Worm (Caenorhabditis elegans): ENCODE results near the gene F47D12.3.

The F47D12.3 gene

ce11 chrIII:6270277-6270676 lies 28.0 kb upstream of the F47D12.3 start, which contains the start of gene srg-3:
Gene srg-3 (minus strand): TSS chrIII:6270377.
- TF ChIP-seq eyg-1 (tag; optimal IDR thresholded peaks at IDR 0.05), result no peak
- TF ChIP-seq ttx-3 (tag; optimal IDR thresholded peaks at IDR 0.05), result no peak
- no peak for TF ChIP-seq syd-9 (tag; optimal IDR thresholded peaks at IDR 0.05)
- TF ChIP-seq sdc-2 (tag; optimal IDR thresholded peaks at IDR 0.05), result no peak
- TF ChIP-seq T23F11.4 (GFP tag; optimal IDR thresholded peaks at IDR 0.05), result no peak
- no peak for TF ChIP-seq hlh-30 (tag; optimal IDR thresholded peaks at IDR 0.05; ENCODE audit: insufficient read depth)
- no peak for TF ChIP-seq unc-86 (tag; optimal IDR thresholded peaks at IDR 0.05)
- no peak for TF ChIP-seq nhr-232 (tag; optimal IDR thresholded peaks at IDR 0.05)
- TF ChIP-seq che-1 (tag; optimal IDR thresholded peaks at IDR 0.05), result no peak
- no peak for TF ChIP-seq ceh-30 (tag; optimal IDR thresholded peaks at IDR 0.05)
- no peak for TF ChIP-seq nhr-11 (tag; optimal IDR thresholded peaks at IDR 0.05)
- no peak for TF ChIP-seq ref-2 (tag; optimal IDR thresholded peaks at IDR 0.05)
- TF ChIP-seq fkh-10 (GFP tag; optimal IDR thresholded peaks at IDR 0.05), result no peak
- no peak for TF ChIP-seq sox-4 (tag; optimal IDR thresholded peaks at IDR 0.05)
- no peak for TF ChIP-seq ceh-22 (tag; optimal IDR thresholded peaks at IDR 0.05)
- no peak for TF ChIP-seq ama-1 (optimal IDR thresholded peaks at IDR 0.05)

ce11 chrIII:6272868-6273267 lies 25.4 kb upstream of the F47D12.3 start, which contains the start of gene C18F10.2:
Gene C18F10.2 (plus strand): TSS chrIII:6273168.
- no peak for TF ChIP-seq ceh-24 (tag; optimal IDR thresholded peaks at IDR 0.05)
- TF ChIP-seq tbx-2 (tag; optimal IDR thresholded peaks at IDR 0.05), result no peak
- no peak for TF ChIP-seq dmd-4 (tag; optimal IDR thresholded peaks at IDR 0.05; ENCODE audit: borderline replicate concordance)
- no peak for TF ChIP-seq fkh-10 (GFP tag; optimal IDR thresholded peaks at IDR 0.05)
- TF ChIP-seq mec-3 (tag; optimal IDR thresholded peaks at IDR 0.05; ENCODE audit: borderline replicate concordance), result no peak
- no peak for TF ChIP-seq fax-1 (tag; optimal IDR thresholded peaks at IDR 0.05)
- no peak for TF ChIP-seq pax-1 (tag; optimal IDR thresholded peaks at IDR 0.05)
- no peak for TF ChIP-seq madf-2 (tag; optimal IDR thresholded peaks at IDR 0.05)
- no peak for TF ChIP-seq syd-9 (tag; optimal IDR thresholded peaks at IDR 0.05)
- TF ChIP-seq T23F11.4 (GFP tag; optimal IDR thresholded peaks at IDR 0.05), result no peak
- TF ChIP-seq lim-6 (tag; optimal IDR thresholded peaks at IDR 0.05), result no peak
- TF ChIP-seq ztf-16 (tag; optimal IDR thresholded peaks at IDR 0.05), result no peak
- TF ChIP-seq C38D4.7 (GFP tag; optimal IDR thresholded peaks at IDR 0.05), result no peak
- TF ChIP-seq elt-4 (tag; optimal IDR thresholded peaks at IDR 0.05), result no peak
- no peak for TF ChIP-seq ama-1 (optimal IDR thresholded peaks at IDR 0.05)
- no peak for TF ChIP-seq ceh-31 (tag; optimal IDR thresholded peaks at IDR 0.05)
- TF ChIP-seq C08G9.2 (tag; optimal IDR thresholded peaks at IDR 0.05), result no peak
- TF ChIP-seq hlh-8 (tag; optimal IDR thresholded peaks at IDR 0.05), result no peak
- no peak for TF ChIP-seq odd-2 (tag; optimal IDR thresholded peaks at IDR 0.05)
- TF ChIP-seq dve-1 (tag; optimal IDR thresholded peaks at IDR 0.05), result no peak

- TF ChIP-seq nfya-1 (tag; optimal IDR thresholded peaks at IDR 0.05), result peak; percentile 54
- TF ChIP-seq nhr-232 (tag; optimal IDR thresholded peaks at IDR 0.05), result no peak
- TF ChIP-seq unc-42 (tag; optimal IDR thresholded peaks at IDR 0.05), result peak; percentile 34
- TF ChIP-seq dve-1 (tag; optimal IDR thresholded peaks at IDR 0.05), result peak; percentile 11
- peak; percentile 71 for TF ChIP-seq hlh-30 (tag; optimal IDR thresholded peaks at IDR 0.05; ENCODE audit: insufficient read depth)
Observed at ce11 chrIII:6278301-6278827, 19.9 kb upstream of the F47D12.3 start, which contains the start of gene C18F10.7. Gene C18F10.7 (minus strand): TSS chrIII:6278351.

ce11 chrIII:6279453-6279852 lies 18.8 kb upstream of the F47D12.3 start:
- TF ChIP-seq pros-1 (tag; optimal IDR thresholded peaks at IDR 0.05) (no peak), tbx-7 (tag; optimal IDR thresholded peaks at IDR 0.05) (no peak), ahr-1 (tag; optimal IDR thresholded peaks at IDR 0.05) (no peak), tbx-2 (tag; optimal IDR thresholded peaks at IDR 0.05) (no peak), C08G9.2 (tag; optimal IDR thresholded peaks at IDR 0.05) (no peak), ref-2 (tag; optimal IDR thresholded peaks at IDR 0.05) (no peak), elt-2 (tag; optimal IDR thresholded peaks at IDR 0.05) (no peak), ceh-9 (tag; optimal IDR thresholded peaks at IDR 0.05) (no peak), unc-86 (tag; optimal IDR thresholded peaks at IDR 0.05) (no peak), T23F11.4 (GFP tag; optimal IDR thresholded peaks at IDR 0.05) (no peak), lin-11 (tag; optimal IDR thresholded peaks at IDR 0.05) (no peak), nhr-232 (tag; optimal IDR thresholded peaks at IDR 0.05) (no peak), ceh-34 (tag; optimal IDR thresholded peaks at IDR 0.05) (no peak), ceh-2 (tag; optimal IDR thresholded peaks at IDR 0.05) (no peak)

All from whole organism, late embryonic.